Fruit fly (Drosophila melanogaster) whole organism, embryonic: ENCODE measurements around the gene CG17168.

Experiments
- Ada2b ChIP-seq: fragments of 200-800 bp; sonication (Bioruptor generic); IDR thresholded peaks from 2 replicates; pipeline ENCODE4 v1.3.6; 2022; ENCODE audit warnings: missing biosample characterization, missing genetic modification characterization
- C15 ChIP-seq: fragments of 200-800 bp; sonication (Bioruptor generic); IDR thresholded peaks from 3 replicates; pipeline ENCODE4 v1.3.6; 2022; ENCODE audit warnings: missing biosample characterization, missing genetic modification characterization
- CG10209 ChIP-seq: fragments of 200-800 bp; sonication (Bioruptor generic); optimal IDR thresholded peaks from 3 replicates; lab custom pipeline; 2017; ENCODE audit warnings: missing biosample characterization, mild to moderate bottlenecking, missing genetic modification characterization, missing genetic modification reagents
- CG1024 ChIP-seq: fragments of 200-800 bp; sonication (Bioruptor generic); IDR thresholded peaks from 2 replicates; pipeline ENCODE4 v1.3.6; 2022; ENCODE audit warnings: missing biosample characterization, missing genetic modification characterization
- CG10321 ChIP-seq: fragments of 200-800 bp; sonication (Bioruptor generic); IDR thresholded peaks from 2 replicates; pipeline ENCODE4 v1.3.6; 2022; ENCODE audit warnings: missing biosample characterization, missing genetic modification characterization
- CG10959 ChIP-seq: fragments of 200-800 bp; sonication (Bioruptor generic); IDR thresholded peaks from 2 replicates; pipeline ENCODE4 v1.3.6; 2022; ENCODE audit warnings: missing biosample characterization, missing genetic modification characterization
- CG11093 ChIP-seq: fragments of 200-800 bp; sonication (Bioruptor generic); IDR thresholded peaks from 3 replicates; pipeline ENCODE4 v1.3.6; 2022; ENCODE audit warnings: missing biosample characterization, missing genetic modification characterization
- CG12071 ChIP-seq: fragments of 200-800 bp; sonication (Bioruptor generic); optimal IDR thresholded peaks from 3 replicates; lab custom pipeline; 2018; ENCODE audit warnings: missing biosample characterization, mild to moderate bottlenecking, missing genetic modification characterization
- CG12391 ChIP-seq: fragments of 200-800 bp; sonication (Bioruptor generic); optimal IDR thresholded peaks from 3 replicates; lab custom pipeline; 2018; ENCODE audit warnings: missing biosample characterization, mild to moderate bottlenecking, missing genetic modification characterization, moderate library complexity
- CG13296 ChIP-seq: fragments of 200-800 bp; sonication (Bioruptor generic); optimal IDR thresholded peaks from 3 replicates; lab custom pipeline; 2018; ENCODE audit warnings: missing biosample characterization, mild to moderate bottlenecking, missing genetic modification characterization
- CG13424 ChIP-seq: fragments of 200-800 bp; sonication (Bioruptor generic); optimal IDR thresholded peaks from 2 replicates; lab custom pipeline; 2019; ENCODE audit warnings: missing biosample characterization, mild to moderate bottlenecking, missing genetic modification characterization, moderate library complexity
- CG1647 ChIP-seq: fragments of 200-800 bp; sonication (Bioruptor generic); optimal IDR thresholded peaks from 3 replicates; lab custom pipeline; 2016; ENCODE audit warnings: missing biosample characterization, missing genetic modification characterization
- CG17829 ChIP-seq: fragments of 200-800 bp; optimal IDR thresholded peaks from 2 replicates; lab custom pipeline; 2019; ENCODE audit warnings: missing biosample characterization, mild to moderate bottlenecking, missing genetic modification characterization, moderate library complexity
- CG18599 ChIP-seq: fragments of 200-800 bp; sonication (Bioruptor generic); optimal IDR thresholded peaks from 3 replicates; lab custom pipeline; 2017; ENCODE audit warnings: missing biosample characterization, missing genetic modification characterization, mild to moderate bottlenecking, moderate library complexity, missing genetic modification reagents
- CG2116 ChIP-seq: fragments of 200-800 bp; sonication (Bioruptor generic); optimal IDR thresholded peaks from 3 replicates; lab custom pipeline; 2018; ENCODE audit warnings: missing biosample characterization, mild to moderate bottlenecking, missing genetic modification characterization
- CG2678 ChIP-seq: fragments of 200-800 bp; sonication (Bioruptor generic); optimal IDR thresholded peaks from 3 replicates; lab custom pipeline; 2019; ENCODE audit warnings: missing biosample characterization, mild to moderate bottlenecking, missing genetic modification characterization, moderate library complexity
- CG4617 ChIP-seq: fragments of 200-800 bp; sonication (Bioruptor generic); optimal IDR thresholded peaks from 3 replicates; lab custom pipeline; 2016; ENCODE audit warnings: missing biosample characterization, missing genetic modification characterization, borderline replicate concordance
- CG6254 ChIP-seq: fragments of 200-800 bp; sonication (Bioruptor generic); optimal IDR thresholded peaks from 3 replicates; lab custom pipeline; 2017; ENCODE audit warnings: mild to moderate bottlenecking, missing biosample characterization, missing genetic modification reagents, missing genetic modification characterization
- CG6791 ChIP-seq: fragments of 200-800 bp; sonication (Bioruptor generic); IDR thresholded peaks from 3 replicates; pipeline ENCODE4 v1.3.6; 2022; ENCODE audit warnings: missing biosample characterization, missing genetic modification characterization; ENCODE audit not compliant: partially characterized antibody
- CG8290 ChIP-seq, 3 experiments: fragments of 200-800 bp; sonication (Bioruptor generic); optimal IDR thresholded peaks; 2 replicates each; lab custom pipeline; 2016 to 2019; ENCODE audit warnings: missing biosample characterization in 3 of 3, missing genetic modification characterization in 3 of 3, mild to moderate bottlenecking in 2 of 3, moderate library complexity in 1 of 3
- CG8765 ChIP-seq: fragments of 200-800 bp; sonication (Bioruptor generic); IDR thresholded peaks from 2 replicates; pipeline ENCODE4 v1.3.6; 2022; ENCODE audit warnings: missing biosample characterization, missing genetic modification characterization
- CG9817 ChIP-seq: fragments of 200-800 bp; sonication (Bioruptor generic); optimal IDR thresholded peaks from 2 replicates; lab custom pipeline; 2018; ENCODE audit warnings: missing biosample characterization, mild to moderate bottlenecking, missing genetic modification characterization, moderate library complexity
- D19B ChIP-seq: fragments of 200-800 bp; sonication (Bioruptor generic); optimal IDR thresholded peaks from 2 replicates; lab custom pipeline; 2017; ENCODE audit warnings: missing biosample characterization, mild to moderate bottlenecking, missing genetic modification characterization
- Dad ChIP-seq: fragments of 200-800 bp; sonication (Bioruptor generic); optimal IDR thresholded peaks from 3 replicates; lab custom pipeline; 2016; ENCODE audit warnings: missing biosample characterization, missing genetic modification characterization
- Deaf1 ChIP-seq: fragments of 200-800 bp; optimal IDR thresholded peaks from 3 replicates; lab custom pipeline; 2019; ENCODE audit warnings: missing biosample characterization, mild to moderate bottlenecking, missing genetic modification characterization, moderate library complexity
- Dll ChIP-seq: fragments of 200-800 bp; sonication (Bioruptor generic); IDR thresholded peaks from 4 replicates; pipeline ENCODE4 v1.3.6; 2022; ENCODE audit warnings: missing biosample characterization, missing genetic modification characterization; ENCODE audit not compliant: partially characterized antibody
- Fer1 ChIP-seq: fragments of 200-800 bp; sonication (Bioruptor generic); optimal IDR thresholded peaks from 2 replicates; lab custom pipeline; 2017; ENCODE audit warnings: missing biosample characterization, mild to moderate bottlenecking, missing genetic modification characterization
- HmgZ ChIP-seq: fragments of 200-800 bp; sonication (Bioruptor generic); optimal IDR thresholded peaks from 2 replicates; lab custom pipeline; 2018; ENCODE audit warnings: missing biosample characterization, mild to moderate bottlenecking, missing genetic modification characterization
- Hr39 ChIP-seq: fragments of >200 bp; optimal IDR thresholded peaks from 2 replicates; lab custom pipeline; 2017
- Lpt ChIP-seq: fragments of >200 bp; optimal IDR thresholded peaks from 2 replicates; lab custom pipeline; 2018; ENCODE audit warnings: missing biosample characterization, missing genetic modification characterization
- Nf-YA ChIP-seq: fragments of 200-800 bp; sonication (Bioruptor generic); IDR thresholded peaks from 2 replicates; pipeline ENCODE4 v1.3.6; 2022; ENCODE audit warnings: missing biosample characterization, missing genetic modification characterization
- Optix ChIP-seq: fragments of 200-800 bp; sonication (Bioruptor generic); IDR thresholded peaks from 3 replicates; pipeline ENCODE4 v1.3.6; 2022; ENCODE audit warnings: missing biosample characterization, missing genetic modification characterization
- Rfx ChIP-seq: fragments of 200-800 bp; sonication (Bioruptor generic); IDR thresholded peaks from 2 replicates; pipeline ENCODE4 v1.3.6; 2022; ENCODE audit warnings: missing biosample characterization, missing genetic modification characterization
- Sry-β ChIP-seq: fragments of 200-800 bp; sonication (Bioruptor generic); optimal IDR thresholded peaks from 2 replicates; lab custom pipeline; 2018; ENCODE audit warnings: missing biosample characterization, mild to moderate bottlenecking, missing genetic modification characterization, moderate library complexity
- Vsx1 ChIP-seq: fragments of 200-800 bp; sonication (Bioruptor generic); optimal IDR thresholded peaks from 2 replicates; lab custom pipeline; 2017; ENCODE audit warnings: missing biosample characterization, mild to moderate bottlenecking, missing genetic modification characterization, missing genetic modification reagents
- ab ChIP-seq: fragments of 200-800 bp; sonication (Bioruptor generic); optimal IDR thresholded peaks from 2 replicates; lab custom pipeline; 2016; ENCODE audit warnings: missing biosample characterization, missing genetic modification characterization
- amos ChIP-seq: fragments of 200-800 bp; sonication (Bioruptor generic); IDR thresholded peaks from 2 replicates; pipeline ENCODE4 v1.3.6; 2022; ENCODE audit warnings: missing biosample characterization, missing genetic modification characterization; ENCODE audit not compliant: partially characterized antibody
- cad ChIP-seq: fragments of >200 bp; optimal IDR thresholded peaks from 2 replicates; lab custom pipeline; 2017; ENCODE audit warnings: missing biosample characterization, missing genetic modification characterization
- dmrt11E ChIP-seq: fragments of 200-800 bp; sonication (Bioruptor generic); optimal IDR thresholded peaks from 3 replicates; lab custom pipeline; 2018; ENCODE audit warnings: missing biosample characterization, mild to moderate bottlenecking, missing genetic modification characterization, moderate library complexity
- emc ChIP-seq: fragments of 200-800 bp; sonication (Bioruptor generic); optimal IDR thresholded peaks from 2 replicates; lab custom pipeline; 2016; ENCODE audit warnings: missing biosample characterization, missing genetic modification characterization
- esg ChIP-seq: fragments of 200-800 bp; sonication (Bioruptor generic); conservative IDR thresholded peaks from 2 replicates; pipeline ENCODE4 v1.3.6; 2022; ENCODE audit warnings: missing biosample characterization, missing genetic modification characterization
- h ChIP-seq: fragments of >200 bp; optimal IDR thresholded peaks from 2 replicates; lab custom pipeline; 2017
- hkb ChIP-seq, 2 experiments: fragments of 200-800 bp in 1 of 2; fragments of >200 bp in 1 of 2; sonication (Bioruptor generic) in 1 of 2; IDR thresholded peaks in 1 of 2; optimal IDR thresholded peaks in 1 of 2; 2 replicates each; pipeline versions ENCODE4 v1.3.6 to Lab custom; 2017 to 2022; ENCODE audit warnings: missing biosample characterization in 1 of 2, missing genetic modification characterization in 1 of 2
- org-1 ChIP-seq: fragments of 200-800 bp; sonication (Bioruptor generic); optimal IDR thresholded peaks from 2 replicates; lab custom pipeline; 2017; ENCODE audit warnings: missing biosample characterization, missing genetic modification characterization
- pum ChIP-seq: fragments of 200-800 bp; sonication (Bioruptor generic); optimal IDR thresholded peaks from 2 replicates; lab custom pipeline; 2016; ENCODE audit warnings: missing biosample characterization, missing genetic modification characterization
- sens-2 ChIP-seq: fragments of 200-800 bp; sonication (Bioruptor generic); IDR thresholded peaks from 2 replicates; pipeline ENCODE4 v1.3.6; 2022; ENCODE audit warnings: missing biosample characterization, missing genetic modification characterization
- sim ChIP-seq: fragments of 200-800 bp; sonication (Bioruptor generic); IDR thresholded peaks from 2 replicates; pipeline ENCODE4 v1.3.6; 2022; ENCODE audit warnings: missing biosample characterization, missing genetic modification characterization
- stwl ChIP-seq: fragments of 200-800 bp; sonication (Bioruptor generic); optimal IDR thresholded peaks from 3 replicates; lab custom pipeline; 2018; ENCODE audit warnings: missing biosample characterization, mild to moderate bottlenecking, missing genetic modification characterization, moderate library complexity
- trh ChIP-seq: fragments of 200-800 bp; sonication (Bioruptor generic); optimal IDR thresholded peaks from 2 replicates; lab custom pipeline; 2016; ENCODE audit warnings: missing biosample characterization, missing genetic modification characterization
- usp ChIP-seq: fragments of >200 bp; optimal IDR thresholded peaks from 2 replicates; lab custom pipeline; 2017; ENCODE audit warnings: missing biosample characterization, missing genetic modification characterization
- wdn ChIP-seq: fragments of 200-800 bp; sonication (Bioruptor generic); IDR thresholded peaks from 2 replicates; pipeline ENCODE4 v1.3.6; 2022; ENCODE audit warnings: missing biosample characterization, missing genetic modification characterization
- zen2 ChIP-seq: fragments of 200-800 bp; sonication (Bioruptor generic); IDR thresholded peaks from 3 replicates; pipeline ENCODE4 v1.3.6; 2022; ENCODE audit warnings: missing biosample characterization, missing genetic modification characterization; ENCODE audit not compliant: partially characterized antibody

The CG17168 gene

DNA sequence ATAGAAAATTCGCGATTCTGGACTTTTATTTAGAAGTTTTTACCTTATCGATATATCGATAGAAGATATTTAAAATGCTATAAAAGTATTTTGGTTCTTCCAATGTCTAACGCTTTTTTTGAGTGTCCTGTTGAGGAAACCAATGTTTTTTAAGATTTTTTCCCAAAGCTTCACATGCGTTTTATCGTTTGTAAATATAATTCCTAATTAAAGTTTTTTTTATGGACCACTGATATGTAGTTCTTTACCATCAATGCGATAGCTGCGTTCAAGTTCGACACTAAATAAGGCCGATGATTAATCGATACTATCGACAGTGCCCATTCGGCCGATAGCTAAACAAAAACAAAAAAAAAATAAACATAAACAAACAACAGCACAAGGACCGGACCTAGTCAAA lies 23.2 kb downstream of the CG17168 start, which contains the start of gene ATbp (continued):
- TF ChIP-seq pum (GFP tag; lab: Kevin White, UChicago): no peak
- TF ChIP-seq CG6791 (GFP tag; lab: Robert Waterston, UW): peak; percentile 96
- TF ChIP-seq Dll: peak; percentile 89
- no peak for TF ChIP-seq CG12071 (GFP tag; lab: Kevin White, UChicago)
- no peak for TF ChIP-seq dmrt11E
- TF ChIP-seq hkb (optimal IDR thresholded peaks at IDR 0.05; lab: Kevin White, UChicago): no peak
- TF ChIP-seq hkb (GFP tag; IDR thresholded peaks at IDR 0.05; lab: Robert Waterston, UW): no peak
- TF ChIP-seq Vsx1: no peak
- TF ChIP-seq amos (GFP tag; lab: Robert Waterston, UW): peak; percentile 91
- TF ChIP-seq CG10209: no peak
- peak; percentile 37 for TF ChIP-seq stwl (tag; lab: Kevin White, UChicago)
- TF ChIP-seq CG13296 (GFP tag; lab: Kevin White, UChicago): no peak
- TF ChIP-seq zen2 (GFP tag; lab: Robert Waterston, UW): peak; percentile 59; the same call in 2 of the 3 replicates
- TF ChIP-seq CG12391 (tag; lab: Kevin White, UChicago): no peak
- TF ChIP-seq CG11093 (GFP tag; lab: Robert Waterston, UW): no peak
- TF ChIP-seq Rfx (GFP tag; lab: Robert Waterston, UW): no peak; the same call in 1 of the 2 replicates
- TF ChIP-seq CG9817 (tag; lab: Kevin White, UChicago): no peak
- TF ChIP-seq CG1024 (GFP tag; lab: Robert Waterston, UW): no peak
- no peak for TF ChIP-seq CG2678 (tag; lab: Kevin White, UChicago)
- no peak for TF ChIP-seq CG17829
- TF ChIP-seq Nf-YA (GFP tag; lab: Robert Waterston, UW): no peak
- TF ChIP-seq org-1 (GFP tag; lab: Kevin White, UChicago): no peak
- no peak for TF ChIP-seq wdn (GFP tag; lab: Robert Waterston, UW)
- no peak for TF ChIP-seq CG8765 (GFP tag; lab: Robert Waterston, UW)
- TF ChIP-seq CG4617 (GFP tag; lab: Kevin White, UChicago): peak; percentile 35
- no peak for TF ChIP-seq CG18599
- no peak for TF ChIP-seq h (lab: Kevin White, UChicago)
- no peak for TF ChIP-seq usp (GFP tag; lab: Kevin White, UChicago)
- peak; percentile 67 for TF ChIP-seq CG2116 (GFP tag; lab: Kevin White, UChicago)
- no peak for TF ChIP-seq CG10959
- TF ChIP-seq Dad: no peak
- no peak for TF ChIP-seq CG6254 (GFP tag; lab: Kevin White, UChicago)
- TF ChIP-seq CG13424: no peak
- TF ChIP-seq cad (GFP tag; lab: Kevin White, UChicago): no peak
- no peak for TF ChIP-seq esg (GFP tag; lab: Robert Waterston, UW)
- TF ChIP-seq D19B (GFP tag; lab: Kevin White, UChicago): no peak
- TF ChIP-seq trh (GFP tag; lab: Kevin White, UChicago): no peak
- TF ChIP-seq CG8290 (GFP tag; optimal IDR thresholded peaks at IDR 0.05; lab: Kevin White, UChicago): peak; percentile 18
- TF ChIP-seq CG8290 (tag; optimal IDR thresholded peaks at IDR 0.05; lab: Kevin White, UChicago): no peak
- no peak for TF ChIP-seq sim (GFP tag; lab: Robert Waterston, UW)
- TF ChIP-seq Hr39 (lab: Kevin White, UChicago): no peak
- no peak for TF ChIP-seq CG10321 (GFP tag; lab: Robert Waterston, UW)
- no peak for TF ChIP-seq Lpt
- no peak for TF ChIP-seq C15 (GFP tag; lab: Robert Waterston, UW)
- TF ChIP-seq emc: no peak
- no peak for TF ChIP-seq Deaf1 (tag; lab: Kevin White, UChicago)
- no peak for TF ChIP-seq CG1647 (GFP tag; lab: Kevin White, UChicago)
- no peak for TF ChIP-seq sens-2 (GFP tag; lab: Robert Waterston, UW)
- no peak for TF ChIP-seq Ada2b
- TF ChIP-seq Fer1 (GFP tag; lab: Kevin White, UChicago): no peak
- TF ChIP-seq ab (GFP tag; lab: Kevin White, UChicago): no peak
- TF ChIP-seq Optix: no peak
- no peak for TF ChIP-seq Sry-β
- TF ChIP-seq HmgZ (tag; lab: Kevin White, UChicago): no peak
